Worm (Caenorhabditis elegans): ENCODE results near the gene sumv-1.

ce11 chrIII:5260394-5260793, 6.4 kb upstream of the sumv-1 start, which contains the start of gene gop-3:
- no peak for TF ChIP-seq ama-1 (optimal IDR thresholded peaks at IDR 0.05)
- no peak for TF ChIP-seq ama-1 (GFP tag; optimal IDR thresholded peaks at IDR 0.05)
- TF ChIP-seq chd-7 (tag; optimal IDR thresholded peaks at IDR 0.05) = no peak

All from whole organism, young adult.